Worm (Caenorhabditis elegans) whole organism, early embryonic: ENCODE data around the gene got-1.2.

Experiments
- F13C5.2 ChIP-seq: sonication (generic microtip); optimal IDR thresholded peaks from 2 replicates; lab custom pipeline; 2017; ENCODE audit warnings: mild to moderate bottlenecking, missing genetic modification characterization, inconsistent platforms, missing compliant biosample characterization
- aly-1 ChIP-seq: sonication (generic microtip); optimal IDR thresholded peaks from 2 replicates; lab custom pipeline; 2016; ENCODE audit warnings: missing genetic modification characterization, missing compliant biosample characterization
- ama-1 ChIP-seq: fragments of 150-350 bp; optimal IDR thresholded peaks from 2 replicates; lab custom pipeline; 2014
- ceh-13 ChIP-seq: fragments of 200-800 bp; sonication (Bioruptor generic); optimal IDR thresholded peaks from 2 replicates; lab custom pipeline; 2018; ENCODE audit warnings: mild to moderate bottlenecking, missing genetic modification characterization, missing compliant biosample characterization
- ceh-36 ChIP-seq: sonication (generic microtip); optimal IDR thresholded peaks from 2 replicates; lab custom pipeline; 2016; ENCODE audit warnings: missing genetic modification characterization, inconsistent platforms, missing compliant biosample characterization
- ets-7 ChIP-seq: sonication (generic microtip); optimal IDR thresholded peaks from 2 replicates; lab custom pipeline; 2016; ENCODE audit warnings: missing genotype, missing genetic modification characterization, missing compliant biosample characterization
- flt-1 ChIP-seq: fragments of 200-800 bp; sonication (Bioruptor generic); IDR thresholded peaks from 2 replicates; pipeline ENCODE4 v1.3.6; 2022; ENCODE audit warnings: missing genetic modification characterization, missing compliant biosample characterization
- hmbx-1 ChIP-seq: sonication (generic microtip); optimal IDR thresholded peaks from 2 replicates; lab custom pipeline; 2016; ENCODE audit warnings: mild to moderate bottlenecking, missing genetic modification characterization, missing compliant biosample characterization
- hmg-4 ChIP-seq: fragments of 200-800 bp; sonication (Bioruptor generic); optimal IDR thresholded peaks from 2 replicates; lab custom pipeline; 2018; ENCODE audit warnings: mild to moderate bottlenecking, missing genetic modification characterization, missing compliant biosample characterization
- hnd-1 ChIP-seq: sonication (generic microtip); optimal IDR thresholded peaks from 2 replicates; lab custom pipeline; 2016; ENCODE audit warnings: missing genetic modification characterization, missing compliant biosample characterization
- pes-1 ChIP-seq: fragments of 200-800 bp; sonication (Bioruptor generic); IDR thresholded peaks from 2 replicates; pipeline ENCODE4 v1.3.6; 2022; ENCODE audit warnings: missing genetic modification reagents, missing genetic modification characterization, missing compliant biosample characterization
- scrt-1 ChIP-seq: fragments of 200-800 bp; sonication (Bioruptor generic); IDR thresholded peaks from 2 replicates; pipeline ENCODE4 v1.3.6; 2022; ENCODE audit warnings: missing genetic modification characterization, missing compliant biosample characterization
- sea-1 ChIP-seq: fragments of 200-800 bp; sonication (Bioruptor generic); conservative IDR thresholded peaks from 2 replicates; pipeline ENCODE4 v1.3.6; 2022; ENCODE audit warnings: missing genetic modification characterization, missing compliant biosample characterization
- tbx-11 ChIP-seq: fragments of 200-800 bp; sonication (Bioruptor generic); IDR thresholded peaks from 2 replicates; pipeline ENCODE4 v1.3.6; 2022; ENCODE audit warnings: missing genetic modification characterization, missing compliant biosample characterization

- TF ChIP-seq tbx-11 (no peak), hnd-1 (tag; lab: Kevin White, UChicago) (no peak), hmbx-1 (tag; lab: Kevin White, UChicago) (no peak), F13C5.2 (tag; lab: Kevin White, UChicago) (no peak), aly-1 (no peak), pes-1 (GFP tag; lab: Robert Waterston, UW) (no peak), ceh-36 (no peak), ceh-13 (GFP tag; lab: Kevin White, UChicago) (no peak), sea-1 (GFP tag; lab: Robert Waterston, UW) (no peak), ets-7 (no peak), flt-1 (GFP tag; lab: Robert Waterston, UW) (no peak), ama-1 (lab: Kevin White, UChicago) (no peak), hmg-4 (GFP tag; lab: Kevin White, UChicago) (no peak), scrt-1 (GFP tag; lab: Robert Waterston, UW) (no peak)
Measured at ce11 chrX:16752196-16752595, 40.7 kb downstream of the got-1.2 start.
